Fruit fly (Drosophila melanogaster): ENCODE results near the gene CG15564.

The CG15564 gene

DNA sequence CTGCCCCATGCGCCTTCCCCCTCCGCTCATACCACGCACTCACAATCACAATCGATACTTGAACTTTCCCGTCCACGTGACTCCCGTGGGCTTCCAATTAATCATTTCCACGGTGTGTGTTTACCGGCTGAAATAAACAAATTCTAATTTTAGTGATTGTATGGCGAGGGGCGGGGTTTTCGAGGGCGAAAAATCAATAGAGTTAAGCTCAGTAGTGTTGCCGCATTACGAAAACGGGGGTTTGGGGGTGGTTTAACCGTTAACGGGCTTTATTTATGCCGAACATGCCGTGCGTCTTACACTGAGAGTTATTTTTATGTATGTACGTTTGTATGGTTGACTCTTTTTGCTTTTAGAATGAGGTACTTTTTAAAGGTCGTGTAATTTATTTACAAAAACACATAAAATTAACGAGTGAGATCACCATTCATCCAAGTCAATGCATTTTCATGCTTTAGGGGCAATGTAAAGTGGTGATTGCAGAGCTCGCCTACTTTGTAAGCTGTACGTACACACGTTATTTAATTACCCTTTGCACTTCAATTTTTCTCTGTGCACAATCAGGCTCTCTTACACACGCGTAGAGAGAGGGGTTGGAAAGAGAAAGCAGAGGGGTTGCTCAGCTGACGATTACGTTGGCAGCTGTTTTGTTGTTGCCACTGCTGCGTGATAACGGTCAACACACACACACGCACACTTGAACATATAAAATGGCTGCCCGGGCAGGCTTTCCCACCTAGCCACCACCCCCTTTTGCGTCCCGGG lies 12.9 kb downstream of the CG15564 start (continued):
- no peak for TF ChIP-seq ase (GFP tag; IDR thresholded peaks at IDR 0.05)
- TF ChIP-seq h (optimal IDR thresholded peaks at IDR 0.05) = no peak
- peak; percentile 78 for TF ChIP-seq oc (tag; optimal IDR thresholded peaks at IDR 0.05)
- peak; percentile 74 for TF ChIP-seq gsb-n (tag; optimal IDR thresholded peaks at IDR 0.05)
- no peak for TF ChIP-seq nom (GFP tag; optimal IDR thresholded peaks at IDR 0.05)
- TF ChIP-seq Lpt (GFP tag; optimal IDR thresholded peaks at IDR 0.05) = no peak
- TF ChIP-seq dpn (GFP tag; optimal IDR thresholded peaks at IDR 0.05) = peak; percentile 85 to 89
- no peak for TF ChIP-seq Oaz (GFP tag; IDR thresholded peaks at IDR 0.05)
- peak; percentile 79 for TF ChIP-seq HLH54F (GFP tag; optimal IDR thresholded peaks at IDR 0.05)
- TF ChIP-seq vvl (GFP tag; IDR thresholded peaks at IDR 0.05) = no peak
- TF ChIP-seq Gug (GFP tag; IDR thresholded peaks at IDR 0.05) = peak; percentile 58; the same call in 3 of the 4 replicates
- no peak for TF ChIP-seq klu (GFP tag; IDR thresholded peaks at IDR 0.05)
- TF ChIP-seq CG9609 (GFP tag; optimal IDR thresholded peaks at IDR 0.05) = peak; percentile 87
- TF ChIP-seq HLH4C (GFP tag; IDR thresholded peaks at IDR 0.05; ENCODE audit: partially characterized antibody) = no peak
- TF ChIP-seq CG18476 (GFP tag; optimal IDR thresholded peaks at IDR 0.05) = peak; percentile 76
- TF ChIP-seq Nf-YB (GFP tag; optimal IDR thresholded peaks at IDR 0.05) = peak; percentile 66
- peak; percentile 64 for TF ChIP-seq Usf (GFP tag; optimal IDR thresholded peaks at IDR 0.05)
- no peak for TF ChIP-seq bigmax (GFP tag; optimal IDR thresholded peaks at IDR 0.05)
- TF ChIP-seq CG32767 (GFP tag; IDR thresholded peaks at IDR 0.05) = no peak
- peak; percentile 77 for TF ChIP-seq CG12942 (GFP tag; optimal IDR thresholded peaks at IDR 0.05)
- peak; percentile 76 for TF ChIP-seq CHES-1-like (GFP tag; optimal IDR thresholded peaks at IDR 0.05)
- TF ChIP-seq sd (tag; optimal IDR thresholded peaks at IDR 0.05) = peak; percentile 48
- TF ChIP-seq BEAF-32 (GFP tag; optimal IDR thresholded peaks at IDR 0.05) = no peak
- no peak for TF ChIP-seq Awh (GFP tag; IDR thresholded peaks at IDR 0.05)
- TF ChIP-seq CG18599 (GFP tag; optimal IDR thresholded peaks at IDR 0.05) = peak; percentile 95
- peak; percentile 82 for TF ChIP-seq Chrac-16 (GFP tag; optimal IDR thresholded peaks at IDR 0.05)
- peak; percentile 87 for TF ChIP-seq CG12659 (GFP tag; optimal IDR thresholded peaks at IDR 0.05)
- TF ChIP-seq Hr78 (GFP tag; optimal IDR thresholded peaks at IDR 0.05) = peak in 1 of 2 experiments; percentile 16
- peak; percentile 28 for TF ChIP-seq CG6654 (GFP tag; optimal IDR thresholded peaks at IDR 0.05)
- no peak for TF ChIP-seq zfh1 (GFP tag; IDR thresholded peaks at IDR 0.05)
- TF ChIP-seq Doc3 (GFP tag; IDR thresholded peaks at IDR 0.05; ENCODE audit: partially characterized antibody) = no peak
- TF ChIP-seq Dll (GFP tag; IDR thresholded peaks at IDR 0.05; ENCODE audit: partially characterized antibody) = no peak
- TF ChIP-seq mld (GFP tag; IDR thresholded peaks at IDR 0.05; ENCODE audit: partially characterized antibody) = no peak
- TF ChIP-seq CG3838 (GFP tag; optimal IDR thresholded peaks at IDR 0.05) = peak; percentile 73
- peak; percentile 76 for TF ChIP-seq Atf3 (GFP tag; optimal IDR thresholded peaks at IDR 0.05)
- no peak for TF ChIP-seq gt (GFP tag; IDR thresholded peaks at IDR 0.05)
- no peak for TF ChIP-seq C15 (GFP tag; IDR thresholded peaks at IDR 0.05)
- peak; percentile 94 for TF ChIP-seq CG7556 (GFP tag; optimal IDR thresholded peaks at IDR 0.05)
- TF ChIP-seq lbe (GFP tag; optimal IDR thresholded peaks at IDR 0.05) = no peak
- TF ChIP-seq Gsc (GFP tag; IDR thresholded peaks at IDR 0.05) = no peak
- TF ChIP-seq ap (GFP tag; IDR thresholded peaks at IDR 0.05) = no peak
- TF ChIP-seq B-H1 (GFP tag; IDR thresholded peaks at IDR 0.05) = no peak
- peak; percentile 81 for TF ChIP-seq Sox102F (GFP tag; optimal IDR thresholded peaks at IDR 0.05)
- TF ChIP-seq CG16815 (GFP tag; optimal IDR thresholded peaks at IDR 0.05) = peak; percentile 84
- no peak for TF ChIP-seq CG42726 (GFP tag; IDR thresholded peaks at IDR 0.05; ENCODE audit: partially characterized antibody)
- TF ChIP-seq CG10321 (GFP tag; IDR thresholded peaks at IDR 0.05) = no peak
- peak; percentile 75 for TF ChIP-seq CG4820 (GFP tag; optimal IDR thresholded peaks at IDR 0.05)
- TF ChIP-seq usp (GFP tag; optimal IDR thresholded peaks at IDR 0.05) = no peak
- peak; percentile 46 for TF ChIP-seq sima (GFP tag; optimal IDR thresholded peaks at IDR 0.05)
- TF ChIP-seq CG17612 (GFP tag; IDR thresholded peaks at IDR 0.05) = no peak

Data from whole organism, embryonic.